Worm (Caenorhabditis elegans) whole organism, midembryonic: ENCODE data around the gene lgc-49.

Experiments used
- T22C8.4 ChIP-seq: fragments of 200-800 bp; sonication (Bioruptor generic); IDR thresholded peaks from 2 replicates; pipeline ENCODE4 v1.3.6; 2022; ENCODE audit warnings: missing genetic modification characterization, missing compliant biosample characterization
- flt-1 ChIP-seq: fragments of 200-800 bp; sonication (Bioruptor generic); IDR thresholded peaks from 2 replicates; pipeline ENCODE4 v1.3.6; 2022; ENCODE audit warnings: missing genetic modification characterization, missing compliant biosample characterization
- klf-2 ChIP-seq: fragments of 200-800 bp; sonication (Bioruptor generic); conservative IDR thresholded peaks from 2 replicates; pipeline ENCODE4 v1.3.6; 2022; ENCODE audit warnings: missing genetic modification reagents, missing genetic modification characterization, missing compliant biosample characterization
- ref-1 ChIP-seq: fragments of 200-800 bp; sonication (Bioruptor generic); conservative IDR thresholded peaks from 2 replicates; pipeline ENCODE4 v1.3.6; 2022; ENCODE audit warnings: missing genetic modification reagents, missing genetic modification characterization, missing compliant biosample characterization
- ztf-23 ChIP-seq: fragments of 200-800 bp; sonication (Bioruptor generic); IDR thresholded peaks from 2 replicates; pipeline ENCODE4 v1.3.6; 2022; ENCODE audit warnings: missing genetic modification reagents, missing genetic modification characterization, missing compliant biosample characterization

DNA sequence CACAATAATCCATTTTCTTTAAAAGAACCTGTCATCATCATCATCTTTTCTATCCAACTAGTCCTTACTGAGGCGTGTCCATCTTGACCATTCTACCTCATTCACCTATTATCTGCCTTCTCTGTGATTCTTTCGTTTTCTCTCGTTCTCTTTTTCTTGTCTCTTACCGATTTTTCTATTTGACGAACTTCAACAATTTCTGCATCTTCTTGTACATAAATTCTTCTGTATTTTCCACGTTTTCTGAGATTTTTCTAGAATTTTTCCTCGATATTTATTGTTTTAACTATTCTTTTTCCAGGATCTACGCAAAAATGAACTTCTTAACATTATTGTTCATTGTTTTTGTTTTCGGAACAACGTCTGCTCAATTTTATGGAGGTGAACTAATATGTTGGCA lies 8.2 kb upstream of the lgc-49 start, which contains the start of gene cnc-10:
- TF ChIP-seq flt-1 (GFP tag; lab: Robert Waterston, UW) = no peak
- no peak for TF ChIP-seq ztf-23 (GFP tag; lab: Robert Waterston, UW)
- no peak for TF ChIP-seq ref-1 (GFP tag; lab: Robert Waterston, UW)
- no peak for TF ChIP-seq klf-2 (GFP tag; lab: Robert Waterston, UW)
- no peak for TF ChIP-seq T22C8.4 (GFP tag; lab: Robert Waterston, UW)
